Fruit fly (Drosophila melanogaster): ENCODE measurements around the gene CG11069.

The CG11069 gene

DNA sequence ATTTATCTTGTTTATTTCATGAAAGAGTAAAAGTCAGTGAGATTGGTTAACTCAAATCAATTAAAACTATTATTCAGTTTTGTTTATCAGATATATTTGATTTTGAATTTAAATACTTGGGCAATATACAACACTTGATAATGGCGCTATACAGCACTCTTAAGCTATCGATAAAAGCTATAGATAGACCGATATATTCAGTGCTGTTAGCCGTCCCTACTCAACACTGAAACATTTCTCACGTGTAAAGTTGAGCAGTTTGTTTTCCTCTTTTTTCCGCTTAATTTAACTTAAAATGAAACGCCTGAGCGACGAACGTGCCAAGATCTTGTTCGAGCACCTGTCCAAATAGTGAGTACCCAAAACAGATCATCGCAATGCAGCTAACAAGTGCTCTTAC, 44.1 kb upstream of the CG11069 start, which contains the start of gene CG7006 (continued):
- TF ChIP-seq CG16813 (GFP tag; IDR thresholded peaks at IDR 0.05; ENCODE audit: partially characterized antibody) (peak; percentile 79), onecut (GFP tag; IDR thresholded peaks at IDR 0.05) (no peak; the same call in 1 of the 2 replicates), CG32767 (GFP tag; IDR thresholded peaks at IDR 0.05) (no peak), CG33213 (GFP tag; optimal IDR thresholded peaks at IDR 0.05) (peak; percentile 77), Dek (tag; optimal IDR thresholded peaks at IDR 0.05) (no peak), HmgZ (tag; optimal IDR thresholded peaks at IDR 0.05) (peak; percentile 87), Med (GFP tag) (peak; percentile 96), lov (optimal IDR thresholded peaks at IDR 0.05) (no peak), lov (GFP tag; IDR thresholded peaks at IDR 0.05) (no peak), bcd (GFP tag; optimal IDR thresholded peaks at IDR 0.05) (no peak), zfh2 (GFP tag; optimal IDR thresholded peaks at IDR 0.05) (peak; percentile 91), Dp (GFP tag; optimal IDR thresholded peaks at IDR 0.05) (peak; percentile 98), NfI (GFP tag; optimal IDR thresholded peaks at IDR 0.05) (peak; percentile 77), CG17186 (GFP tag; optimal IDR thresholded peaks at IDR 0.05) (peak; percentile 52), tin (GFP tag; optimal IDR thresholded peaks at IDR 0.05) (peak; percentile 71), cato (GFP tag; optimal IDR thresholded peaks at IDR 0.05; ENCODE audit: borderline replicate concordance) (peak; percentile 43), CG9215 (GFP tag; IDR thresholded peaks at IDR 0.05) (peak; percentile 64; the same call in 1 of the 2 replicates), wek (GFP tag; optimal IDR thresholded peaks at IDR 0.05) (no peak), al (GFP tag; IDR thresholded peaks at IDR 0.05) (peak; percentile 63), BEAF-32 (GFP tag; optimal IDR thresholded peaks at IDR 0.05) (peak; percentile 84), GATAe (GFP tag; conservative IDR thresholded peaks at IDR 0.05) (no peak; the same call in 1 of the 2 replicates), CG14965 (GFP tag; optimal IDR thresholded peaks at IDR 0.05; ENCODE audit: borderline replicate concordance) (peak; percentile 33), tna (GFP tag; IDR thresholded peaks at IDR 0.05; ENCODE audit: partially characterized antibody) (peak; percentile 44; the same call in 1 of the 2 replicates), CG7271 (tag; optimal IDR thresholded peaks at IDR 0.05) (peak; percentile 2), tup (GFP tag; optimal IDR thresholded peaks at IDR 0.05) (peak; percentile 49), zen (tag; optimal IDR thresholded peaks at IDR 0.05) (peak; percentile 37), Oaz (GFP tag; IDR thresholded peaks at IDR 0.05) (no peak), CG1647 (GFP tag; optimal IDR thresholded peaks at IDR 0.05) (peak; percentile 86), Eip74EF (GFP tag; optimal IDR thresholded peaks at IDR 0.05) (no peak), CG13287 (GFP tag; IDR thresholded peaks at IDR 0.05; ENCODE audit: partially characterized antibody) (peak; percentile 85), ase (GFP tag; IDR thresholded peaks at IDR 0.05) (no peak), CG13123 (GFP tag; optimal IDR thresholded peaks at IDR 0.05) (peak; percentile 50), NC2β (GFP tag; optimal IDR thresholded peaks at IDR 0.05) (peak; percentile 80), ab (GFP tag; optimal IDR thresholded peaks at IDR 0.05) (peak; percentile 16), oc (tag; optimal IDR thresholded peaks at IDR 0.05) (no peak), Ssrp (tag; optimal IDR thresholded peaks at IDR 0.05) (no peak), nom (GFP tag; optimal IDR thresholded peaks at IDR 0.05) (no peak), HHEX (GFP tag; optimal IDR thresholded peaks at IDR 0.05) (peak; percentile 27), CG18764 (GFP tag; optimal IDR thresholded peaks at IDR 0.05) (peak; percentile 73), CG6272 (GFP tag; IDR thresholded peaks at IDR 0.05) (peak; percentile 29; the same call in 1 of the 2 replicates), CG10209 (GFP tag; optimal IDR thresholded peaks at IDR 0.05) (peak; percentile 71), otp (GFP tag; IDR thresholded peaks at IDR 0.05) (0 out of 3 replicates have a peak, but pooled peaks have one; percentile 18), knrl (GFP tag; IDR thresholded peaks at IDR 0.05; ENCODE audit: partially characterized antibody) (peak; percentile 78), C15 (GFP tag; IDR thresholded peaks at IDR 0.05) (no peak), CG30403 (GFP tag; optimal IDR thresholded peaks at IDR 0.05) (peak; percentile 80), CG14050 (GFP tag; IDR thresholded peaks at IDR 0.05) (peak; percentile 41; the same call in 2 of the 3 replicates), CG10654 (GFP tag; optimal IDR thresholded peaks at IDR 0.05) (peak; percentile 76), CG6791 (GFP tag; IDR thresholded peaks at IDR 0.05; ENCODE audit: partially characterized antibody) (peak; percentile 88), Xbp1 (GFP tag; optimal IDR thresholded peaks at IDR 0.05) (peak; percentile 84)
